Fruit fly (Drosophila melanogaster) whole organism, embryonic: ENCODE results near the gene CG14326.

ENCODE experiments used
- Atf3 ChIP-seq: fragments of 200-800 bp; sonication (Bioruptor generic); optimal IDR thresholded peaks from 3 replicates; lab custom pipeline; 2016; ENCODE audit warnings: missing biosample characterization, missing genetic modification characterization
- CG10267 ChIP-seq: fragments of 200-800 bp; sonication (Bioruptor generic); optimal IDR thresholded peaks from 2 replicates; lab custom pipeline; 2018; ENCODE audit warnings: missing biosample characterization, mild to moderate bottlenecking, missing genetic modification characterization, moderate library complexity
- CG10462 ChIP-seq: fragments of 200-800 bp; sonication (Bioruptor generic); optimal IDR thresholded peaks from 2 replicates; lab custom pipeline; 2016; ENCODE audit warnings: missing biosample characterization, missing genetic modification characterization
- CG12219 ChIP-seq: fragments of 200-800 bp; sonication (Bioruptor generic); optimal IDR thresholded peaks from 3 replicates; lab custom pipeline; 2018; ENCODE audit warnings: missing biosample characterization, mild to moderate bottlenecking, missing genetic modification characterization
- CG12744 ChIP-seq: fragments of 200-800 bp; sonication (Bioruptor generic); optimal IDR thresholded peaks from 2 replicates; lab custom pipeline; 2016; ENCODE audit warnings: missing biosample characterization, missing genetic modification characterization
- CG13775 ChIP-seq: fragments of 200-800 bp; sonication (Bioruptor generic); optimal IDR thresholded peaks from 3 replicates; lab custom pipeline; 2017; ENCODE audit warnings: missing biosample characterization, mild to moderate bottlenecking, missing genetic modification characterization
- CG15269 ChIP-seq: fragments of 200-800 bp; sonication (Bioruptor generic); optimal IDR thresholded peaks from 2 replicates; lab custom pipeline; 2018; ENCODE audit warnings: missing biosample characterization, mild to moderate bottlenecking, missing genetic modification characterization, moderate library complexity
- CG1647 ChIP-seq: fragments of 200-800 bp; sonication (Bioruptor generic); optimal IDR thresholded peaks from 3 replicates; lab custom pipeline; 2016; ENCODE audit warnings: missing biosample characterization, missing genetic modification characterization
- CG16815 ChIP-seq: fragments of 200-800 bp; sonication (Bioruptor generic); optimal IDR thresholded peaks from 3 replicates; lab custom pipeline; 2017; ENCODE audit warnings: missing biosample characterization, mild to moderate bottlenecking, missing genetic modification characterization
- CG1832 ChIP-seq: fragments of 200-800 bp; sonication (Bioruptor generic); optimal IDR thresholded peaks from 2 replicates; lab custom pipeline; 2017; ENCODE audit warnings: missing biosample characterization, mild to moderate bottlenecking, missing genetic modification characterization, inconsistent platforms
- CG3065 ChIP-seq: fragments of 200-800 bp; sonication (Bioruptor generic); optimal IDR thresholded peaks from 2 replicates; lab custom pipeline; 2016; ENCODE audit warnings: missing biosample characterization, missing genetic modification characterization
- CG31388 ChIP-seq: fragments of 200-800 bp; sonication (Bioruptor generic); optimal IDR thresholded peaks from 2 replicates; lab custom pipeline; 2016; ENCODE audit warnings: missing biosample characterization, missing genetic modification characterization
- CG4360 ChIP-seq: fragments of 200-800 bp; sonication (Bioruptor generic); IDR thresholded peaks from 2 replicates; pipeline ENCODE4 v1.3.6; 2022; ENCODE audit warnings: missing biosample characterization, missing genetic modification characterization
- CG4617 ChIP-seq: fragments of 200-800 bp; sonication (Bioruptor generic); optimal IDR thresholded peaks from 3 replicates; lab custom pipeline; 2016; ENCODE audit warnings: missing biosample characterization, missing genetic modification characterization, borderline replicate concordance
- CG5953 ChIP-seq: fragments of 200-800 bp; sonication (Bioruptor generic); IDR thresholded peaks from 2 replicates; pipeline ENCODE4 v1.3.6; 2022; ENCODE audit warnings: missing biosample characterization, missing genetic modification characterization
- CG7271 ChIP-seq: fragments of 200-800 bp; sonication (Bioruptor generic); optimal IDR thresholded peaks from 2 replicates; lab custom pipeline; 2018; ENCODE audit warnings: missing biosample characterization, mild to moderate bottlenecking, missing genetic modification characterization, moderate library complexity
- CG7987 ChIP-seq: fragments of 200-800 bp; sonication (Bioruptor generic); optimal IDR thresholded peaks from 2 replicates; lab custom pipeline; 2018; ENCODE audit warnings: missing biosample characterization, mild to moderate bottlenecking, missing genetic modification characterization, moderate library complexity
- CG8924 ChIP-seq: fragments of 200-800 bp; optimal IDR thresholded peaks from 3 replicates; lab custom pipeline; 2019; ENCODE audit warnings: missing biosample characterization, mild to moderate bottlenecking, missing genetic modification characterization, moderate library complexity
- Deaf1 ChIP-seq: fragments of 200-800 bp; optimal IDR thresholded peaks from 3 replicates; lab custom pipeline; 2019; ENCODE audit warnings: missing biosample characterization, mild to moderate bottlenecking, missing genetic modification characterization, moderate library complexity
- HLH54F ChIP-seq: fragments of 200-800 bp; sonication (Bioruptor generic); optimal IDR thresholded peaks from 3 replicates; lab custom pipeline; 2016; ENCODE audit warnings: missing biosample characterization, missing genetic modification characterization
- Hr39 ChIP-seq: fragments of >200 bp; optimal IDR thresholded peaks from 2 replicates; lab custom pipeline; 2017
- Hr51 ChIP-seq, 2 experiments: fragments of 200-800 bp; sonication (Bioruptor generic); optimal IDR thresholded peaks; 2 replicates in 1 of 2; 3 replicates in 1 of 2; lab custom pipeline; 2016 to 2018; ENCODE audit warnings: missing biosample characterization in 2 of 2, missing genetic modification characterization in 2 of 2, mild to moderate bottlenecking in 1 of 2, moderate library complexity in 1 of 2
- NC2β ChIP-seq: fragments of 200-800 bp; sonication (Bioruptor generic); optimal IDR thresholded peaks from 2 replicates; lab custom pipeline; 2016; ENCODE audit warnings: missing biosample characterization, missing genetic modification characterization
- NFAT ChIP-seq: fragments of 200-800 bp; sonication (Bioruptor generic); IDR thresholded peaks from 2 replicates; pipeline ENCODE4 v1.3.6; 2022; ENCODE audit warnings: missing biosample characterization, missing genetic modification characterization
- Nf-YB ChIP-seq: fragments of 200-800 bp; sonication (Bioruptor generic); optimal IDR thresholded peaks from 3 replicates; lab custom pipeline; 2019; ENCODE audit warnings: missing biosample characterization, mild to moderate bottlenecking, missing genetic modification characterization, moderate library complexity
- Nf-YC ChIP-seq: fragments of 200-800 bp; optimal IDR thresholded peaks from 3 replicates; lab custom pipeline; 2019; ENCODE audit warnings: missing biosample characterization, mild to moderate bottlenecking, missing genetic modification characterization, moderate library complexity
- Stat92E ChIP-seq, 3 experiments: fragments of >200 bp in 2 of 3; fragments of 200-800 bp in 1 of 3; sonication (Bioruptor generic) in 1 of 3; optimal IDR thresholded peaks; 2 replicates each; lab custom pipeline; 2017 to 2019; ENCODE audit warnings: missing biosample characterization in 3 of 3, missing genetic modification characterization in 3 of 3, mild to moderate bottlenecking in 1 of 3, moderate library complexity in 1 of 3
- Trl ChIP-seq, 3 experiments: fragments of >200 bp in 2 of 3; fragments of 200-800 bp in 1 of 3; sonication (Bioruptor generic) in 1 of 3; optimal IDR thresholded peaks; 2 replicates in 1 of 3; 3 replicates in 2 of 3; lab custom pipeline; 2016 to 2017; ENCODE audit warnings: missing biosample characterization in 1 of 3, missing genetic modification characterization in 1 of 3
- ara ChIP-seq: fragments of 200-800 bp; sonication (Bioruptor generic); IDR thresholded peaks from 2 replicates; pipeline ENCODE4 v1.3.6; 2022; ENCODE audit warnings: missing biosample characterization, missing genetic modification characterization
- br ChIP-seq: fragments of >200 bp; optimal IDR thresholded peaks from 2 replicates; lab custom pipeline; 2017
- bsh ChIP-seq, 2 experiments: fragments of 200-800 bp; sonication (Bioruptor generic); optimal IDR thresholded peaks; 2 replicates each; lab custom pipeline; 2017 to 2018; ENCODE audit warnings: mild to moderate bottlenecking in 2 of 2, missing biosample characterization in 2 of 2, missing genetic modification characterization in 2 of 2, moderate library complexity in 1 of 2
- cg ChIP-seq: fragments of 200-800 bp; sonication (Bioruptor generic); optimal IDR thresholded peaks from 3 replicates; lab custom pipeline; 2019; ENCODE audit warnings: missing biosample characterization, mild to moderate bottlenecking, missing genetic modification characterization, moderate library complexity
- ci ChIP-seq: fragments of 200-800 bp; sonication (Bioruptor generic); IDR thresholded peaks from 3 replicates; pipeline ENCODE4 v1.3.6; 2022; ENCODE audit warnings: missing biosample characterization, missing genetic modification characterization
- dysf ChIP-seq: fragments of 200-800 bp; sonication (Bioruptor generic); IDR thresholded peaks from 3 replicates; pipeline ENCODE4 v1.3.6; 2022; ENCODE audit warnings: missing biosample characterization, missing genetic modification characterization
- ewg ChIP-seq: fragments of 200-800 bp; sonication (Bioruptor generic); optimal IDR thresholded peaks from 3 replicates; lab custom pipeline; 2017; ENCODE audit warnings: mild to moderate bottlenecking, missing biosample characterization, missing genetic modification reagents, missing genetic modification characterization
- fd96Cb ChIP-seq: fragments of 200-800 bp; sonication (Bioruptor generic); optimal IDR thresholded peaks from 2 replicates; lab custom pipeline; 2018; ENCODE audit warnings: missing biosample characterization, mild to moderate bottlenecking, missing genetic modification characterization, moderate library complexity
- gsb-n ChIP-seq: fragments of 200-800 bp; sonication (Bioruptor generic); optimal IDR thresholded peaks from 3 replicates; lab custom pipeline; 2018; ENCODE audit warnings: missing biosample characterization, mild to moderate bottlenecking, missing genetic modification characterization
- lilli ChIP-seq: fragments of 200-800 bp; sonication (Bioruptor generic); optimal IDR thresholded peaks from 3 replicates; lab custom pipeline; 2016; ENCODE audit warnings: missing biosample characterization, missing genetic modification characterization
- nom ChIP-seq: fragments of 200-800 bp; sonication (Bioruptor generic); optimal IDR thresholded peaks from 2 replicates; lab custom pipeline; 2017; ENCODE audit warnings: missing biosample characterization, missing genetic modification characterization, mild to moderate bottlenecking, moderate library complexity, missing genetic modification reagents
- phol ChIP-seq: fragments of 200-800 bp; sonication (Bioruptor generic); optimal IDR thresholded peaks from 3 replicates; lab custom pipeline; 2018; ENCODE audit warnings: missing biosample characterization, mild to moderate bottlenecking, missing genetic modification characterization, moderate library complexity
- pros ChIP-seq: fragments of 200-800 bp; sonication (Bioruptor generic); optimal IDR thresholded peaks from 3 replicates; lab custom pipeline; 2019; ENCODE audit warnings: missing biosample characterization, mild to moderate bottlenecking, missing genetic modification characterization, moderate library complexity
- scrt ChIP-seq: fragments of 200-800 bp; sonication (Bioruptor generic); optimal IDR thresholded peaks from 2 replicates; lab custom pipeline; 2018; ENCODE audit warnings: missing biosample characterization, mild to moderate bottlenecking, missing genetic modification characterization, moderate library complexity
- slbo ChIP-seq: fragments of 200-800 bp; sonication (Bioruptor generic); IDR thresholded peaks from 2 replicates; pipeline ENCODE4 v1.3.6; 2022; ENCODE audit warnings: missing biosample characterization, missing genetic modification characterization
- slou ChIP-seq: fragments of 200-800 bp; sonication (Bioruptor generic); optimal IDR thresholded peaks from 3 replicates; lab custom pipeline; 2016; ENCODE audit warnings: missing biosample characterization, missing genetic modification characterization
- sqz ChIP-seq: fragments of 200-800 bp; sonication (Bioruptor generic); optimal IDR thresholded peaks from 3 replicates; lab custom pipeline; 2018; ENCODE audit warnings: missing biosample characterization, mild to moderate bottlenecking, missing genetic modification characterization
- tgo ChIP-seq: fragments of 200-800 bp; sonication (Bioruptor generic); IDR thresholded peaks from 3 replicates; pipeline ENCODE4 v1.3.6; 2022; ENCODE audit warnings: missing biosample characterization, missing genetic modification characterization
- ttk ChIP-seq: fragments of 200-800 bp; sonication (Bioruptor generic); IDR thresholded peaks from 2 replicates; pipeline ENCODE4 v2.1.2; 2022; ENCODE audit warnings: missing biosample characterization, missing genetic modification characterization
- twi ChIP-seq: fragments of 200-800 bp; optimal IDR thresholded peaks from 2 replicates; lab custom pipeline; 2019; ENCODE audit warnings: missing biosample characterization, mild to moderate bottlenecking, missing genetic modification characterization, moderate library complexity
- yki ChIP-seq: fragments of >200 bp; optimal IDR thresholded peaks from 3 replicates; lab custom pipeline; 2018

Gene CG14326

dm6 chr3R:17666061-17666796, 47.3 kb downstream of the CG14326 start:
- TF ChIP-seq CG4360, result peak; percentile 84; the same call in 1 of the 2 replicates
- TF ChIP-seq nom, result no peak
- no peak for TF ChIP-seq CG3065 (GFP tag; lab: Kevin White, UChicago)
- no peak for TF ChIP-seq lilli (GFP tag; lab: Kevin White, UChicago)
- TF ChIP-seq ci (GFP tag; lab: Robert Waterston, UW), result no peak
- TF ChIP-seq br (lab: Kevin White, UChicago), result no peak
- TF ChIP-seq CG31388, result no peak
- no peak for TF ChIP-seq CG7987
- TF ChIP-seq CG1832 (GFP tag; lab: Kevin White, UChicago), result peak; percentile 33
- no peak for TF ChIP-seq ara (GFP tag; lab: Robert Waterston, UW)
- TF ChIP-seq Nf-YB (GFP tag; lab: Kevin White, UChicago), result peak; percentile 95
- peak; percentile 95 for TF ChIP-seq Nf-YC (tag; lab: Kevin White, UChicago)
- no peak for TF ChIP-seq CG16815
- TF ChIP-seq NC2β (GFP tag; lab: Kevin White, UChicago), result no peak
- TF ChIP-seq CG13775 (GFP tag; lab: Kevin White, UChicago), result no peak
- TF ChIP-seq slbo, result no peak
- no peak for TF ChIP-seq dysf
- TF ChIP-seq CG10267 (tag; lab: Kevin White, UChicago), result no peak
- TF ChIP-seq CG4617 (GFP tag; lab: Kevin White, UChicago), result no peak
- TF ChIP-seq Hr51 (GFP tag; optimal IDR thresholded peaks at IDR 0.05; lab: Kevin White, UChicago), result no peak
- TF ChIP-seq Hr39 (lab: Kevin White, UChicago), result no peak
- TF ChIP-seq yki, result peak; percentile 72
- TF ChIP-seq ttk (GFP tag; lab: Robert Waterston, UW), result no peak
- TF ChIP-seq gsb-n (tag; lab: Kevin White, UChicago), result no peak
- TF ChIP-seq CG10462 (GFP tag; lab: Kevin White, UChicago), result peak; percentile 55
- TF ChIP-seq pros (GFP tag; lab: Kevin White, UChicago), result peak; percentile 32
- TF ChIP-seq scrt (GFP tag; lab: Kevin White, UChicago), result peak; percentile 93
- TF ChIP-seq Atf3 (GFP tag; lab: Kevin White, UChicago), result no peak
- TF ChIP-seq CG15269, result no peak
- TF ChIP-seq sqz (GFP tag; lab: Kevin White, UChicago), result peak; percentile 27
- no peak for TF ChIP-seq CG7271 (tag; lab: Kevin White, UChicago)
- no peak for TF ChIP-seq slou
- TF ChIP-seq phol (tag; lab: Kevin White, UChicago), result no peak
- no peak for TF ChIP-seq CG12744
- TF ChIP-seq tgo (GFP tag; lab: Robert Waterston, UW), result no peak
- TF ChIP-seq ewg (GFP tag; lab: Kevin White, UChicago), result peak; percentile 49
- no peak for TF ChIP-seq twi (tag; lab: Kevin White, UChicago)
- no peak for TF ChIP-seq CG1647
- TF ChIP-seq CG12219, result no peak
- TF ChIP-seq fd96Cb (tag; lab: Kevin White, UChicago), result no peak
- TF ChIP-seq Deaf1 (tag; lab: Kevin White, UChicago), result peak; percentile 84
- TF ChIP-seq HLH54F (GFP tag; lab: Kevin White, UChicago), result no peak
- TF ChIP-seq Stat92E (GFP tag; optimal IDR thresholded peaks at IDR 0.05; lab: Kevin White, UChicago), result no peak
- TF ChIP-seq CG8924 (tag; lab: Kevin White, UChicago), result peak; percentile 19
- no peak for TF ChIP-seq NFAT (GFP tag; lab: Robert Waterston, UW)
- peak; percentile 41 for TF ChIP-seq cg (GFP tag; lab: Kevin White, UChicago)
- no peak for TF ChIP-seq CG5953 (GFP tag; lab: Robert Waterston, UW)
- no peak for TF ChIP-seq bsh (GFP tag; optimal IDR thresholded peaks at IDR 0.05; lab: Kevin White, UChicago)
- peak; percentile 69 to 82 for TF ChIP-seq Trl (optimal IDR thresholded peaks at IDR 0.05; lab: Kevin White, UChicago)
- TF ChIP-seq Trl (GFP tag; optimal IDR thresholded peaks at IDR 0.05; lab: Kevin White, UChicago), result no peak
